Fruit fly (Drosophila melanogaster): ENCODE data around the gene Rev1.

Rev1 gene

DNA sequence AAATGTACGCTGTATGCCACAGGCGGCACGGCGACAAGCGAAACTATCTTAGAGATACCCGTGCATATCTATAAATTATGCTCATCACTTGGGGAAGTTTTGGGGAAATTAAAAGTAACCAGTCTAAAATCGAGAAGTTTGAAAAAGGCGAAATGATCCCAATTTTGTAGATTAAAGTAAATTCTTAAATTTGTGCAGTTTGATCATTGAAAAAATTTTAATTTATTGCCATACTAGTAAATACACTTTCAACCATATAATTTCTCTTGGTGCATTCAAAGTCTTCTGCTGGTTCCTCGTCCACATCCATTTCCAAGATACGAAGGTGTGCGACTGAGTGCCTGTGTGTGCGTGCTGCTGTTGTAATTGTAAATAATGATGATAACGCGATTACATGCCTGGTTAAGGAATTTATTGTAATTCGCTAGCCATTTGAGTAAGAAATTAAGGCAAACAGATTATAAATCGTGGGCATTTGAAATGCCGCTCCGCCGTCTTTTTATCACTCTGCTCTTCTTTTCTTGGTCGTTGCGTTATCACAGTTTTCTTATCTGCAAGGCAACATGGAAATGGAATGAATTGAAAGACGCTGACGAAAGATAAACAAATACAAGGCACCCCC is 38.6 kb upstream of the Rev1 start (continued):
- peak; percentile 61 for TF ChIP-seq CG9817 (tag; optimal IDR thresholded peaks at IDR 0.05)
- 0 out of 3 replicates have a peak, but pooled peaks have one; percentile 20 for TF ChIP-seq sr (GFP tag; IDR thresholded peaks at IDR 0.05)
- peak; percentile 34 for TF ChIP-seq CG10565 (GFP tag; optimal IDR thresholded peaks at IDR 0.05)
- TF ChIP-seq bigmax (GFP tag; optimal IDR thresholded peaks at IDR 0.05): no peak
- TF ChIP-seq bsh (GFP tag; optimal IDR thresholded peaks at IDR 0.05): peak; percentile 40 to 93
- peak; percentile 81 for TF ChIP-seq slbo (GFP tag; IDR thresholded peaks at IDR 0.05)
- peak; percentile 90 for TF ChIP-seq seq (GFP tag; IDR thresholded peaks at IDR 0.05)
- peak; percentile 50 for TF ChIP-seq CG15514 (GFP tag; optimal IDR thresholded peaks at IDR 0.05)
- peak; percentile 87 for TF ChIP-seq Max (GFP tag; optimal IDR thresholded peaks at IDR 0.05)
- TF ChIP-seq CG2678 (tag; optimal IDR thresholded peaks at IDR 0.05): peak; percentile 92
- TF ChIP-seq CG34224 (GFP tag; IDR thresholded peaks at IDR 0.05; ENCODE audit: partially characterized antibody): no peak
- TF ChIP-seq CG14710 (tag; optimal IDR thresholded peaks at IDR 0.05): peak; percentile 88
- no peak for TF ChIP-seq Kr (GFP tag; optimal IDR thresholded peaks at IDR 0.05)
- TF ChIP-seq chm (GFP tag; IDR thresholded peaks at IDR 0.05): peak; percentile 90
- peak; percentile 85 for TF ChIP-seq PHDP (tag; optimal IDR thresholded peaks at IDR 0.05)
- TF ChIP-seq CG1602 (GFP tag; optimal IDR thresholded peaks at IDR 0.05): peak; percentile 88
- peak; percentile 93 for TF ChIP-seq HLH3B (GFP tag; IDR thresholded peaks at IDR 0.05)
- peak in 1 of 2 experiments; percentile 92 for TF ChIP-seq eve (GFP tag; optimal IDR thresholded peaks at IDR 0.05)
- TF ChIP-seq CG4328 (GFP tag; optimal IDR thresholded peaks at IDR 0.05): peak; percentile 30
- peak; percentile 86 for TF ChIP-seq ATbp (GFP tag; optimal IDR thresholded peaks at IDR 0.05)
- TF ChIP-seq Hand (GFP tag; optimal IDR thresholded peaks at IDR 0.05): no peak
- TF ChIP-seq CG3407 (GFP tag; optimal IDR thresholded peaks at IDR 0.05): peak; percentile 83
- TF ChIP-seq tap (tag; optimal IDR thresholded peaks at IDR 0.05): peak; percentile 89
- no peak for TF ChIP-seq Dp (GFP tag; optimal IDR thresholded peaks at IDR 0.05)
- TF ChIP-seq CG8290 (GFP tag; optimal IDR thresholded peaks at IDR 0.05): peak; percentile 57
- TF ChIP-seq CG8290 (tag; optimal IDR thresholded peaks at IDR 0.05): no peak
- TF ChIP-seq CG4424 (GFP tag; optimal IDR thresholded peaks at IDR 0.05): peak; percentile 86
- peak; percentile 84 for TF ChIP-seq nau (GFP tag; optimal IDR thresholded peaks at IDR 0.05)
- TF ChIP-seq NC2α (GFP tag; optimal IDR thresholded peaks at IDR 0.05): peak; percentile 78
- TF ChIP-seq tx (GFP tag; optimal IDR thresholded peaks at IDR 0.05): peak; percentile 83
- TF ChIP-seq Bteb2 (GFP tag; optimal IDR thresholded peaks at IDR 0.05): peak; percentile 86
- TF ChIP-seq tll (GFP tag; optimal IDR thresholded peaks at IDR 0.05): no peak
- peak; percentile 64 for TF ChIP-seq ERR (GFP tag; optimal IDR thresholded peaks at IDR 0.05)
- TF ChIP-seq CG18476 (GFP tag; optimal IDR thresholded peaks at IDR 0.05): peak; percentile 87
- peak; percentile 92 for TF ChIP-seq ttk (GFP tag; IDR thresholded peaks at IDR 0.05)
- peak; percentile 39 for TF ChIP-seq CG12071 (GFP tag; optimal IDR thresholded peaks at IDR 0.05)
- peak; percentile 93 for TF ChIP-seq az2 (GFP tag; optimal IDR thresholded peaks at IDR 0.05)
- TF ChIP-seq CG4820 (GFP tag; optimal IDR thresholded peaks at IDR 0.05): peak; percentile 91
- peak; percentile 94 for TF ChIP-seq CG17359 (tag; optimal IDR thresholded peaks at IDR 0.05)
- TF ChIP-seq CG3065 (GFP tag; optimal IDR thresholded peaks at IDR 0.05): peak; percentile 76
- no peak for TF ChIP-seq CG17912 (GFP tag; optimal IDR thresholded peaks at IDR 0.05)
- peak; percentile 74 for TF ChIP-seq Lim3 (GFP tag; IDR thresholded peaks at IDR 0.05)
- TF ChIP-seq Opbp (GFP tag; IDR thresholded peaks at IDR 0.05; ENCODE audit: partially characterized antibody): no peak
- TF ChIP-seq zen2 (GFP tag; IDR thresholded peaks at IDR 0.05; ENCODE audit: partially characterized antibody): no peak
- TF ChIP-seq ash1 (GFP tag; optimal IDR thresholded peaks at IDR 0.05): no peak
- TF ChIP-seq fd3F (GFP tag; optimal IDR thresholded peaks at IDR 0.05): peak; percentile 68
- TF ChIP-seq CG4707 (GFP tag; optimal IDR thresholded peaks at IDR 0.05): peak; percentile 45
- TF ChIP-seq dmrt11E (tag; optimal IDR thresholded peaks at IDR 0.05): peak; percentile 89
- TF ChIP-seq CG2129 (GFP tag; IDR thresholded peaks at IDR 0.05; ENCODE audit: partially characterized antibody): no peak
